Worm (Caenorhabditis elegans) whole organism, midembryonic: ENCODE measurements around the gene F10G2.7.

Experiments
- T22C8.4 ChIP-seq: fragments of 200-800 bp; sonication (Bioruptor generic); IDR thresholded peaks from 2 replicates; pipeline ENCODE4 v1.3.6; 2022; ENCODE audit warnings: missing genetic modification characterization, missing compliant biosample characterization
- cog-1 ChIP-seq: sonication (generic microtip); optimal IDR thresholded peaks from 2 replicates; lab custom pipeline; 2016; ENCODE audit warnings: missing genetic modification characterization, missing compliant biosample characterization
- flt-1 ChIP-seq: fragments of 200-800 bp; sonication (Bioruptor generic); IDR thresholded peaks from 2 replicates; pipeline ENCODE4 v1.3.6; 2022; ENCODE audit warnings: missing genetic modification characterization, missing compliant biosample characterization
- klf-2 ChIP-seq: fragments of 200-800 bp; sonication (Bioruptor generic); conservative IDR thresholded peaks from 2 replicates; pipeline ENCODE4 v1.3.6; 2022; ENCODE audit warnings: missing genetic modification reagents, missing genetic modification characterization, missing compliant biosample characterization
- med-1 ChIP-seq: sonication (generic microtip); optimal IDR thresholded peaks from 2 replicates; lab custom pipeline; 2017; ENCODE audit warnings: missing genetic modification characterization, mild to moderate bottlenecking, missing compliant biosample characterization, antibody characterized with exemption, missing genetic modification reagents; ENCODE audit not compliant: insufficient read depth
- ref-1 ChIP-seq: fragments of 200-800 bp; sonication (Bioruptor generic); conservative IDR thresholded peaks from 2 replicates; pipeline ENCODE4 v1.3.6; 2022; ENCODE audit warnings: missing genetic modification reagents, missing genetic modification characterization, missing compliant biosample characterization
- tab-1 ChIP-seq: fragments of 200-800 bp; sonication (Bioruptor generic); IDR thresholded peaks from 2 replicates; pipeline ENCODE4 v1.3.6; 2022; ENCODE audit warnings: missing genetic modification characterization, missing compliant biosample characterization
- ztf-23 ChIP-seq: fragments of 200-800 bp; sonication (Bioruptor generic); IDR thresholded peaks from 2 replicates; pipeline ENCODE4 v1.3.6; 2022; ENCODE audit warnings: missing genetic modification reagents, missing genetic modification characterization, missing compliant biosample characterization
- ztf-29 ChIP-seq: fragments of 200-800 bp; sonication (Bioruptor generic); IDR thresholded peaks from 2 replicates; pipeline ENCODE4 v1.3.6; 2022; ENCODE audit warnings: missing genetic modification reagents, missing genetic modification characterization, missing compliant biosample characterization

The F10G2.7 gene

ce11 chrV:7297263-7297662, 39.9 kb downstream of the F10G2.7 start, which contains the start of gene srj-32:
TSS of gene srj-32 (minus strand) at chrV:7297363.
- TF ChIP-seq flt-1 (GFP tag; lab: Robert Waterston, UW) (no peak), klf-2 (GFP tag; lab: Robert Waterston, UW) (no peak), ztf-29 (no peak), ztf-23 (no peak), tab-1 (GFP tag; lab: Robert Waterston, UW) (no peak), med-1 (GFP tag; lab: Kevin White, UChicago) (no peak), cog-1 (tag; lab: Kevin White, UChicago) (no peak), ref-1 (no peak), T22C8.4 (GFP tag; lab: Robert Waterston, UW) (no peak)

- TF ChIP-seq tab-1 (GFP tag; lab: Robert Waterston, UW) (no peak), ztf-29 (no peak), flt-1 (GFP tag; lab: Robert Waterston, UW) (no peak), cog-1 (tag; lab: Kevin White, UChicago) (no peak), klf-2 (GFP tag; lab: Robert Waterston, UW) (no peak), ref-1 (no peak), T22C8.4 (GFP tag; lab: Robert Waterston, UW) (no peak), med-1 (GFP tag; lab: Kevin White, UChicago) (no peak), ztf-23 (no peak)
These were observed 41.8 kb downstream of the F10G2.7 start, which contains the start of gene F07G11.4 for ce11 chrV:7295270-7295669. TSS of gene F07G11.4 (minus strand) at chrV:7295370.

DNA sequence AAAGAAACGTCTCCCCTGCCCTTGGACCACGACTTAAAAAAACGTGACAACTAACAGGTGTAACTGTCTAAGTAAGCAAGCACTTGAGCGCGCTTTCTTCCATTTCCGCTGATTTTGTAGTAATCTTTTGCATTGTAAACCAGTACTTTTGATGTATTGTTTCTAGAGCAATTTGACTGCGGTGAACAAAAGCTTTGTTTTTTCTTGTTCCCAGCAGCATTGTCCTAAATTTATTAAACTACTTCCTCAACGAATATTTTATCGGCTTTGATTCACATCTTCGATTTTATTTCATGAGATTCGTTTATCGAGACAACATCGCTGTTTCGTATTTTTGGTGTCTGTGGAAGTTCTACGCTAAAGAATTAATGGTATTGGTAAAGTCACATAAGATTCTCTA, 48.4 kb downstream of the F10G2.7 start, which contains the start of gene C13A2.1:
TSS of gene C13A2.1 (plus strand) at position 301 of the 400 bp plus-strand sequence.
- no peak for TF ChIP-seq flt-1 (GFP tag; lab: Robert Waterston, UW)
- no peak for TF ChIP-seq med-1 (GFP tag; lab: Kevin White, UChicago)
- TF ChIP-seq klf-2 (GFP tag; lab: Robert Waterston, UW) = no peak
- no peak for TF ChIP-seq tab-1 (GFP tag; lab: Robert Waterston, UW)
- TF ChIP-seq ztf-29 = no peak
- TF ChIP-seq ref-1 = no peak
- no peak for TF ChIP-seq T22C8.4 (GFP tag; lab: Robert Waterston, UW)
- TF ChIP-seq cog-1 (tag; lab: Kevin White, UChicago) = no peak
- TF ChIP-seq ztf-23 = no peak
